Fruit fly (Drosophila melanogaster) whole organism, pupa: ENCODE data around the gene CG17648.

Experiments used
- CG10348 ChIP-seq: fragments of 200-800 bp; sonication (Bioruptor generic); IDR thresholded peaks from 2 replicates; pipeline ENCODE4 v1.3.6; 2022; ENCODE audit warnings: missing biosample characterization, missing genetic modification characterization
- CG12605 ChIP-seq: fragments of 200-800 bp; sonication (Bioruptor generic); IDR thresholded peaks from 2 replicates; pipeline ENCODE4 v1.3.6; 2022; ENCODE audit warnings: missing biosample characterization, missing genetic modification characterization
- CG13204 ChIP-seq: fragments of 200-800 bp; sonication (Bioruptor generic); optimal IDR thresholded peaks from 2 replicates; lab custom pipeline; 2018; ENCODE audit warnings: missing biosample characterization, mild to moderate bottlenecking, missing genetic modification characterization, moderate library complexity
- CG14655 ChIP-seq: fragments of 200-800 bp; sonication (Bioruptor generic); optimal IDR thresholded peaks from 3 replicates; lab custom pipeline; 2017; ENCODE audit warnings: mild to moderate bottlenecking, missing biosample characterization, missing genetic modification reagents, missing genetic modification characterization
- CG15710 ChIP-seq: fragments of 200-800 bp; sonication (Bioruptor generic); optimal IDR thresholded peaks from 2 replicates; lab custom pipeline; 2018; ENCODE audit warnings: missing biosample characterization, mild to moderate bottlenecking, missing genetic modification characterization, moderate library complexity
- CG17806 ChIP-seq: fragments of 200-800 bp; sonication (Bioruptor generic); optimal IDR thresholded peaks from 2 replicates; lab custom pipeline; 2018; ENCODE audit warnings: missing biosample characterization, mild to moderate bottlenecking, missing genetic modification characterization, moderate library complexity
- CG32121 ChIP-seq: fragments of 200-800 bp; sonication (Bioruptor generic); IDR thresholded peaks from 2 replicates; pipeline ENCODE4 v1.3.6; 2022; ENCODE audit warnings: missing biosample characterization, missing genetic modification characterization
- CG34367 ChIP-seq: fragments of 200-800 bp; sonication (Bioruptor generic); optimal IDR thresholded peaks from 2 replicates; lab custom pipeline; 2018; ENCODE audit warnings: missing biosample characterization, mild to moderate bottlenecking, missing genetic modification characterization
- CG4496 ChIP-seq: fragments of 200-800 bp; sonication (Bioruptor generic); IDR thresholded peaks from 3 replicates; pipeline ENCODE4 v1.3.6; 2022; ENCODE audit warnings: missing biosample characterization, missing genetic modification characterization
- CG8159 ChIP-seq: fragments of 200-800 bp; sonication (Bioruptor generic); optimal IDR thresholded peaks from 3 replicates; lab custom pipeline; 2018; ENCODE audit warnings: missing biosample characterization, mild to moderate bottlenecking, missing genetic modification characterization, moderate library complexity
- CG8301 ChIP-seq: fragments of 200-800 bp; sonication (Bioruptor generic); optimal IDR thresholded peaks from 2 replicates; lab custom pipeline; 2018; ENCODE audit warnings: missing biosample characterization, mild to moderate bottlenecking, missing genetic modification characterization
- CG9948 ChIP-seq: fragments of 200-800 bp; sonication (Bioruptor generic); optimal IDR thresholded peaks from 2 replicates; lab custom pipeline; 2018; ENCODE audit warnings: missing biosample characterization, mild to moderate bottlenecking, missing genetic modification characterization, moderate library complexity
- D1 ChIP-seq: fragments of 200-800 bp; sonication (Bioruptor generic); optimal IDR thresholded peaks from 2 replicates; lab custom pipeline; 2018; ENCODE audit warnings: missing biosample characterization, mild to moderate bottlenecking, missing genetic modification characterization, moderate library complexity
- EcR ChIP-seq: fragments of 200-800 bp; sonication (Bioruptor generic); optimal IDR thresholded peaks from 3 replicates; lab custom pipeline; 2019; ENCODE audit warnings: missing biosample characterization, missing genetic modification characterization, mild to moderate bottlenecking, moderate library complexity, missing genetic modification reagents
- Ets98B ChIP-seq: fragments of 200-800 bp; sonication (Bioruptor generic); IDR thresholded peaks from 2 replicates; pipeline ENCODE4 v1.3.6; 2022; ENCODE audit warnings: missing biosample characterization, missing genetic modification characterization
- Pif1A ChIP-seq: fragments of 200-800 bp; sonication (Bioruptor generic); optimal IDR thresholded peaks from 3 replicates; lab custom pipeline; 2016; ENCODE audit warnings: missing biosample characterization, missing genetic modification characterization
- Pif1B ChIP-seq: fragments of 200-800 bp; sonication (Bioruptor generic); optimal IDR thresholded peaks from 3 replicates; lab custom pipeline; 2016; ENCODE audit warnings: missing biosample characterization, missing genetic modification characterization
- Snoo ChIP-seq: fragments of 200-800 bp; sonication (Bioruptor generic); optimal IDR thresholded peaks from 3 replicates; lab custom pipeline; 2017; ENCODE audit warnings: missing biosample characterization, mild to moderate bottlenecking, missing genetic modification characterization, inconsistent platforms
- fd96Ca ChIP-seq: fragments of 200-800 bp; sonication (Bioruptor generic); IDR thresholded peaks from 3 replicates; pipeline ENCODE4 v1.3.6; 2022; ENCODE audit warnings: missing biosample characterization, missing genetic modification characterization
- gl ChIP-seq: fragments of 200-800 bp; sonication (Bioruptor generic); optimal IDR thresholded peaks from 2 replicates; lab custom pipeline; 2018; ENCODE audit warnings: missing biosample characterization, mild to moderate bottlenecking, missing genetic modification characterization
- rn ChIP-seq: fragments of 200-800 bp; sonication (Bioruptor generic); IDR thresholded peaks from 2 replicates; pipeline ENCODE4 v1.3.6; 2022; ENCODE audit warnings: missing biosample characterization, missing genetic modification characterization

CG17648 gene

dm6 chr2L:1751953-1752352 is at the start of gene CG17648, which contains the start of gene CG17712:
TSS of gene CG17648 (plus strand) at chr2L:1752308.
TSS of gene CG17712 (minus strand) at chr2L:1752122.
- TF ChIP-seq CG12605 (GFP tag; lab: Robert Waterston, UW), result no peak
- no peak for TF ChIP-seq D1 (tag; lab: Kevin White, UChicago)
- no peak for TF ChIP-seq Pif1B (GFP tag; lab: Kevin White, UChicago)
- no peak for TF ChIP-seq fd96Ca (GFP tag; lab: Robert Waterston, UW)
- no peak for TF ChIP-seq CG8159
- no peak for TF ChIP-seq CG32121 (GFP tag; lab: Robert Waterston, UW)
- TF ChIP-seq Ets98B, result no peak
- TF ChIP-seq rn (GFP tag; lab: Robert Waterston, UW), result no peak

DNA sequence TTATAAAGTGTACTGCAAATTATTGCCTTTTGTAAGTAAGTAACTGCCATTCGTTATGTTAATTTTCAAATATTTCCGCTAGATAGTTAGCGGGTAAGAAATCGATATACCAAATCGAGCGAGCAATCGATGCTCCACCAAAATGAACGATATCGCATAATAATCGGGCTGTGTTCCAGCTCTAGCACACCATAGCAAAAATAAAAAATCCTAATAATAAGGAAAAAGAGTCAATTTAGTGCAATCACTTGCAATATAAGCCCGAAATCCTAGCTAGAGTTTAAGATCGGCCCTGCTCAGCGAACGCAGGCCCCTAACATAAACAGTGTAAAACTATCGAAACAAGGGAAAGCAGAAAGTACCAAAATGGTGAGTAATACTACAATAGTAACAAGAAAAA is 47.4 kb upstream of the CG17648 start, which contains the start of gene cpb:
Gene cpb (plus strand): TSS at position 157 of the 400 bp plus-strand sequence.
- TF ChIP-seq CG8301 (tag; lab: Kevin White, UChicago), result no peak
- no peak for TF ChIP-seq CG14655 (GFP tag; lab: Kevin White, UChicago)
- TF ChIP-seq Pif1B (GFP tag; lab: Kevin White, UChicago), result no peak
- no peak for TF ChIP-seq CG8159
- TF ChIP-seq CG9948 (tag; lab: Kevin White, UChicago), result no peak
- TF ChIP-seq CG15710 (tag; lab: Kevin White, UChicago), result no peak
- no peak for TF ChIP-seq CG12605 (GFP tag; lab: Robert Waterston, UW)
- no peak for TF ChIP-seq EcR (GFP tag; lab: Kevin White, UChicago)
- no peak for TF ChIP-seq CG17806 (tag; lab: Kevin White, UChicago)
- no peak for TF ChIP-seq gl (tag; lab: Kevin White, UChicago)
- no peak for TF ChIP-seq CG32121 (GFP tag; lab: Robert Waterston, UW)
- TF ChIP-seq D1 (tag; lab: Kevin White, UChicago), result no peak
- no peak for TF ChIP-seq CG13204
- no peak for TF ChIP-seq CG10348 (GFP tag; lab: Robert Waterston, UW)
- TF ChIP-seq, all 21 proteins: peak for 0

DNA sequence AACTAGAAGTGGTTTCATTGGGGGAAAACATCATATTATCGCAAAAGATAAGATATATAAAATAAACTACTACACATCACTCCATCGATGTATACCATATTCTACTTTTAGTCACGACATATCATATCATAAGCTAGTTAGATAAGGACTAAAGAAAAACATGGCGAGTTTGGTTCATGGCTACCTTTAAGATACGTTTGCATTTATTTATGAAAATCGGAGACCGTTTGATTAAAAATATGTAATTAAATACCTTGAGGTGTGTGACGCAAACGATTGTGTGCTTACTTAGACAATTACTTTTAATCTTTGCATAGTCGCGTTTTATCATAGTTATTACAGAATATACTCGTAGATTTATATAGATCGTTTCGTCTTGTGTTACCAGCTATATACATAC is 45.1 kb upstream of the CG17648 start:
- TF ChIP-seq Ets98B (no peak), Pif1A (GFP tag; lab: Kevin White, UChicago) (no peak), CG15710 (tag; lab: Kevin White, UChicago) (no peak), CG12605 (GFP tag; lab: Robert Waterston, UW) (no peak), CG34367 (tag; lab: Kevin White, UChicago) (no peak), CG4496 (no peak), D1 (tag; lab: Kevin White, UChicago) (no peak), Snoo (no peak), CG8301 (tag; lab: Kevin White, UChicago) (no peak), fd96Ca (GFP tag; lab: Robert Waterston, UW) (no peak), CG9948 (tag; lab: Kevin White, UChicago) (no peak), EcR (GFP tag; lab: Kevin White, UChicago) (no peak), CG17806 (tag; lab: Kevin White, UChicago) (no peak), rn (GFP tag; lab: Robert Waterston, UW) (no peak), CG10348 (GFP tag; lab: Robert Waterston, UW) (no peak), CG32121 (GFP tag; lab: Robert Waterston, UW) (no peak), CG13204 (no peak)

dm6 chr2L:1708110-1708509 is 44.0 kb upstream of the CG17648 start:
- TF ChIP-seq Snoo, result no peak
- TF ChIP-seq CG10348 (GFP tag; lab: Robert Waterston, UW), result no peak
- no peak for TF ChIP-seq rn (GFP tag; lab: Robert Waterston, UW)
- no peak for TF ChIP-seq CG9948 (tag; lab: Kevin White, UChicago)
- TF ChIP-seq EcR (GFP tag; lab: Kevin White, UChicago), result no peak
- TF ChIP-seq CG4496, result no peak
- TF ChIP-seq CG32121 (GFP tag; lab: Robert Waterston, UW), result no peak
- TF ChIP-seq gl (tag; lab: Kevin White, UChicago), result no peak

DNA sequence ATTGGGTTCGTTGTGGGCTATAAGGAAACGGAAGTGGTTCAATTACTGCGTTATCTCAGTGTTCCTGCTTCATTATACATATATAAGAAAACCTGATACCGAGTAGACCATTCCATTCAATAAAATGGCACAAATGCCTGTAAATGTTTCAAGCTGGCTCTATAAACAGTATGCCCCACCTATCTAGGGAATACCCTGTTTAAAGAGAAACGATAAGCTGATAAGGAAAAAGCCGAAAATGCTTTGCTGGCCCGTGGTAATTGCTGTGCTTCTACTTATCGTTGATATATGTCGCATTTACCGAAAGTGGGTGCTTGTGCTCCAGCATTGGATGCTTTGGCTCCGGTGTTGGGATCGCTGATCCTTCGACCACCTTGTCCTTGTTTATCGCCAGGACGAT is 42.8 kb upstream of the CG17648 start:
- TF ChIP-seq Pif1A (GFP tag; lab: Kevin White, UChicago), result no peak
- no peak for TF ChIP-seq CG8301 (tag; lab: Kevin White, UChicago)
- TF ChIP-seq rn (GFP tag; lab: Robert Waterston, UW), result no peak
- TF ChIP-seq Ets98B, result no peak
- TF ChIP-seq CG10348 (GFP tag; lab: Robert Waterston, UW), result no peak
- no peak for TF ChIP-seq CG15710 (tag; lab: Kevin White, UChicago)
- TF ChIP-seq Snoo, result no peak
- no peak for TF ChIP-seq EcR (GFP tag; lab: Kevin White, UChicago)
- TF ChIP-seq CG32121 (GFP tag; lab: Robert Waterston, UW), result no peak
- TF ChIP-seq D1 (tag; lab: Kevin White, UChicago), result no peak
- TF ChIP-seq, all 21 proteins: peak for 0

- TF ChIP-seq Ets98B (no peak), CG17806 (tag; lab: Kevin White, UChicago) (no peak), CG4496 (no peak), CG12605 (GFP tag; lab: Robert Waterston, UW) (no peak), CG15710 (tag; lab: Kevin White, UChicago) (no peak), rn (GFP tag; lab: Robert Waterston, UW) (no peak), D1 (tag; lab: Kevin White, UChicago) (no peak), CG32121 (GFP tag; lab: Robert Waterston, UW) (no peak), CG13204 (no peak), EcR (GFP tag; lab: Kevin White, UChicago) (no peak), CG9948 (tag; lab: Kevin White, UChicago) (no peak), CG34367 (tag; lab: Kevin White, UChicago) (no peak), Pif1A (GFP tag; lab: Kevin White, UChicago) (no peak), fd96Ca (GFP tag; lab: Robert Waterston, UW) (no peak), CG10348 (GFP tag; lab: Robert Waterston, UW) (no peak), CG8301 (tag; lab: Kevin White, UChicago) (no peak), gl (tag; lab: Kevin White, UChicago) (no peak), Snoo (no peak), Pif1B (GFP tag; lab: Kevin White, UChicago) (no peak)
Measured at dm6 chr2L:1710224-1710623, 41.9 kb upstream of the CG17648 start, which contains the start of the genes CG17660 and mRpL48. TSS of gene CG17660 (minus strand) at chr2L:1710421. TSS of gene mRpL48 (plus strand) at chr2L:1710462.
